Fruit fly (Drosophila melanogaster) whole organism, prepupa: Measurements from ENCODE around the gene CG11854.

Source experiments
- Blimp-1 ChIP-seq: fragments of 200-800 bp; sonication (Bioruptor generic); optimal IDR thresholded peaks from 3 replicates; lab custom pipeline; 2017; ENCODE audit warnings: missing biosample characterization, missing genetic modification characterization, mild to moderate bottlenecking, moderate library complexity, missing genetic modification reagents
- CG11902 ChIP-seq: fragments of 200-800 bp; sonication (Bioruptor generic); optimal IDR thresholded peaks from 3 replicates; lab custom pipeline; 2016; ENCODE audit warnings: missing biosample characterization, missing genetic modification characterization
- CG1621 ChIP-seq: fragments of 200-800 bp; sonication (Bioruptor generic); optimal IDR thresholded peaks from 3 replicates; lab custom pipeline; 2018; ENCODE audit warnings: missing biosample characterization, mild to moderate bottlenecking, missing genetic modification characterization
- CG3032 ChIP-seq: fragments of 200-800 bp; optimal IDR thresholded peaks from 2 replicates; lab custom pipeline; 2019; ENCODE audit warnings: missing biosample characterization, mild to moderate bottlenecking, missing genetic modification characterization, moderate library complexity
- CG31627 ChIP-seq: fragments of 200-800 bp; sonication (Bioruptor generic); optimal IDR thresholded peaks from 3 replicates; lab custom pipeline; 2016; ENCODE audit warnings: missing biosample characterization, missing genetic modification characterization
- CG34406 ChIP-seq: fragments of 200-800 bp; sonication (Bioruptor generic); optimal IDR thresholded peaks from 3 replicates; lab custom pipeline; 2016; ENCODE audit warnings: missing biosample characterization, missing genetic modification characterization
- CG3919 ChIP-seq: fragments of 200-800 bp; sonication (Bioruptor generic); optimal IDR thresholded peaks from 3 replicates; lab custom pipeline; 2016; ENCODE audit warnings: missing biosample characterization, missing genetic modification characterization
- CG6163 ChIP-seq: fragments of 200-800 bp; sonication (Bioruptor generic); IDR thresholded peaks from 3 replicates; pipeline ENCODE4 v1.3.6; 2022; ENCODE audit warnings: missing biosample characterization, missing genetic modification characterization
- CG6792 ChIP-seq: fragments of 200-800 bp; sonication (Bioruptor generic); optimal IDR thresholded peaks from 3 replicates; lab custom pipeline; 2016; ENCODE audit warnings: missing biosample characterization, missing genetic modification characterization
- CG6854 ChIP-seq: fragments of 200-800 bp; sonication (Bioruptor generic); optimal IDR thresholded peaks from 2 replicates; lab custom pipeline; 2017; ENCODE audit warnings: missing biosample characterization, mild to moderate bottlenecking, missing genetic modification characterization
- CG7368 ChIP-seq: fragments of 200-800 bp; sonication (Bioruptor generic); optimal IDR thresholded peaks from 3 replicates; lab custom pipeline; 2016; ENCODE audit warnings: missing biosample characterization, missing genetic modification characterization
- CG8119 ChIP-seq: fragments of 200-800 bp; sonication (Bioruptor generic); IDR thresholded peaks from 3 replicates; pipeline ENCODE4 v1.3.6; 2022; ENCODE audit warnings: missing biosample characterization, missing genetic modification characterization
- CG8632 ChIP-seq: fragments of 200-800 bp; sonication (Bioruptor generic); optimal IDR thresholded peaks from 3 replicates; lab custom pipeline; 2016; ENCODE audit warnings: missing biosample characterization, missing genetic modification characterization
- CG9139 ChIP-seq: fragments of 200-800 bp; sonication (Bioruptor generic); optimal IDR thresholded peaks from 3 replicates; lab custom pipeline; 2017; ENCODE audit warnings: missing biosample characterization, mild to moderate bottlenecking, missing genetic modification characterization
- Eip78C ChIP-seq: fragments of 200-800 bp; sonication (Bioruptor generic); peaks from one replicate; lab custom pipeline; 2016; ENCODE audit warnings: missing biosample characterization, missing genetic modification characterization
- Eip93F ChIP-seq: fragments of 200-800 bp; sonication (Bioruptor generic); optimal IDR thresholded peaks from 2 replicates; lab custom pipeline; 2016; ENCODE audit warnings: missing biosample characterization, mild to moderate bottlenecking, missing genetic modification characterization
- Hr38 ChIP-seq: sonication (Bioruptor generic); optimal IDR thresholded peaks from 2 replicates; lab custom pipeline; 2016; ENCODE audit warnings: missing biosample characterization, missing genetic modification characterization
- Hr39 ChIP-seq: fragments of 200-800 bp; sonication (Bioruptor generic); optimal IDR thresholded peaks from 2 replicates; lab custom pipeline; 2016; ENCODE audit warnings: missing biosample characterization, missing genetic modification characterization
- Hr4 ChIP-seq: fragments of 200-800 bp; sonication (Bioruptor generic); optimal IDR thresholded peaks from 3 replicates; lab custom pipeline; 2016; ENCODE audit warnings: missing biosample characterization, missing genetic modification characterization
- Lpt ChIP-seq: fragments of 200-800 bp; sonication (Bioruptor generic); optimal IDR thresholded peaks from 3 replicates; lab custom pipeline; 2016; ENCODE audit warnings: missing biosample characterization, missing genetic modification characterization
- Met ChIP-seq: fragments of 200-800 bp; sonication (Bioruptor generic); optimal IDR thresholded peaks from 3 replicates; lab custom pipeline; 2016; ENCODE audit warnings: missing biosample characterization, missing genetic modification characterization
- OdsH ChIP-seq: fragments of 200-800 bp; sonication (Bioruptor generic); optimal IDR thresholded peaks from 3 replicates; lab custom pipeline; 2016; ENCODE audit warnings: missing biosample characterization, missing genetic modification characterization
- Smox ChIP-seq: fragments of 200-800 bp; sonication (Bioruptor generic); optimal IDR thresholded peaks from 3 replicates; lab custom pipeline; 2016; ENCODE audit warnings: missing biosample characterization, missing genetic modification characterization
- Sox14 ChIP-seq: fragments of 200-800 bp; sonication (Bioruptor generic); optimal IDR thresholded peaks from 3 replicates; lab custom pipeline; 2016; ENCODE audit warnings: missing biosample characterization, missing genetic modification characterization
- Sox15 ChIP-seq: fragments of 200-800 bp; sonication (Bioruptor generic); optimal IDR thresholded peaks from 3 replicates; lab custom pipeline; 2016; ENCODE audit warnings: missing biosample characterization, missing genetic modification characterization
- achi ChIP-seq: fragments of 200-800 bp; sonication (Bioruptor generic); optimal IDR thresholded peaks from 3 replicates; lab custom pipeline; 2016; ENCODE audit warnings: missing biosample characterization, missing genetic modification characterization
- acj6 ChIP-seq: fragments of 200-800 bp; sonication (Bioruptor generic); optimal IDR thresholded peaks from 3 replicates; lab custom pipeline; 2016; ENCODE audit warnings: missing biosample characterization, missing genetic modification characterization
- dsx ChIP-seq: fragments of 200-800 bp; optimal IDR thresholded peaks from 3 replicates; lab custom pipeline; 2019; ENCODE audit warnings: missing biosample characterization, mild to moderate bottlenecking, missing genetic modification characterization, moderate library complexity; ENCODE audit not compliant: poor library complexity, severe bottlenecking
- eg ChIP-seq: fragments of 200-800 bp; sonication (Bioruptor generic); IDR thresholded peaks from 3 replicates; pipeline ENCODE4 v1.3.6; 2022; ENCODE audit warnings: missing biosample characterization, missing genetic modification characterization
- esn ChIP-seq: fragments of 200-800 bp; sonication (Bioruptor generic); optimal IDR thresholded peaks from 2 replicates; lab custom pipeline; 2016; ENCODE audit warnings: missing biosample characterization, mild to moderate bottlenecking, missing genetic modification characterization, moderate library complexity
- fd59A ChIP-seq: fragments of 200-800 bp; sonication (Bioruptor generic); optimal IDR thresholded peaks from 2 replicates; lab custom pipeline; 2017; ENCODE audit warnings: missing biosample characterization, mild to moderate bottlenecking, missing genetic modification characterization, missing genetic modification reagents
- fd85E ChIP-seq: fragments of 200-800 bp; sonication (Bioruptor generic); optimal IDR thresholded peaks from 3 replicates; lab custom pipeline; 2016; ENCODE audit warnings: missing biosample characterization, missing genetic modification characterization
- fkh ChIP-seq: fragments of 200-800 bp; sonication (Bioruptor generic); optimal IDR thresholded peaks from 3 replicates; lab custom pipeline; 2017; ENCODE audit warnings: missing biosample characterization, mild to moderate bottlenecking, missing genetic modification characterization, moderate library complexity
- net ChIP-seq: fragments of 200-800 bp; sonication (Bioruptor generic); optimal IDR thresholded peaks from 3 replicates; lab custom pipeline; 2016; ENCODE audit warnings: missing biosample characterization, missing genetic modification characterization
- pdm3 ChIP-seq: fragments of 200-800 bp; sonication (Bioruptor generic); optimal IDR thresholded peaks from 3 replicates; lab custom pipeline; 2016; ENCODE audit warnings: missing biosample characterization, missing genetic modification characterization
- spab ChIP-seq: fragments of 200-800 bp; sonication (Bioruptor generic); optimal IDR thresholded peaks from 2 replicates; lab custom pipeline; 2017; ENCODE audit warnings: missing biosample characterization, mild to moderate bottlenecking, missing genetic modification characterization, missing genetic modification reagents
- ss ChIP-seq, 2 experiments: fragments of 200-800 bp; sonication (Bioruptor generic); optimal IDR thresholded peaks; 2 replicates in 1 of 2; 3 replicates in 1 of 2; lab custom pipeline; 2017 to 2018; ENCODE audit warnings: mild to moderate bottlenecking in 2 of 2, missing biosample characterization in 2 of 2, missing genetic modification characterization in 2 of 2, moderate library complexity in 1 of 2
- svp ChIP-seq: fragments of 200-800 bp; sonication (Bioruptor generic); peaks from one replicate; lab custom pipeline; 2016; ENCODE audit warnings: missing biosample characterization, missing genetic modification characterization
- topi ChIP-seq: fragments of 200-800 bp; sonication (Bioruptor generic); optimal IDR thresholded peaks from 3 replicates; lab custom pipeline; 2016; ENCODE audit warnings: missing biosample characterization, missing genetic modification characterization
- vri ChIP-seq: fragments of 200-800 bp; sonication (Bioruptor generic); optimal IDR thresholded peaks from 3 replicates; lab custom pipeline; 2016; ENCODE audit warnings: missing biosample characterization, mild to moderate bottlenecking, missing genetic modification characterization

CG11854 gene

dm6 chr3R:25207405-25208003 is 34.3 kb upstream of the CG11854 start (continued):
- peak; percentile 89 for TF ChIP-seq net
- peak; percentile 83 for TF ChIP-seq CG8632 (GFP tag; lab: Kevin White, UChicago)
- peak; percentile 87 for TF ChIP-seq CG6163 (GFP tag; lab: Robert Waterston, UW)
- peak; percentile 84 for TF ChIP-seq spab (GFP tag; lab: Kevin White, UChicago)
- peak; percentile 64 for TF ChIP-seq CG7368 (GFP tag; lab: Kevin White, UChicago)
- TF ChIP-seq Eip93F (GFP tag; lab: Kevin White, UChicago): no peak
- TF ChIP-seq Hr38: no peak
- peak; percentile 84 for TF ChIP-seq Sox14 (GFP tag; lab: Kevin White, UChicago)
- TF ChIP-seq achi: peak; percentile 87
- peak; percentile 90 for TF ChIP-seq eg (GFP tag; lab: Robert Waterston, UW)
- TF ChIP-seq pdm3: peak; percentile 84
- peak; percentile 76 for TF ChIP-seq Smox (GFP tag; lab: Kevin White, UChicago)
- TF ChIP-seq CG34406: peak; percentile 85
- TF ChIP-seq CG3919 (GFP tag; lab: Kevin White, UChicago): peak; percentile 89
- peak; percentile 84 for TF ChIP-seq CG3032 (tag; lab: Kevin White, UChicago)

DNA sequence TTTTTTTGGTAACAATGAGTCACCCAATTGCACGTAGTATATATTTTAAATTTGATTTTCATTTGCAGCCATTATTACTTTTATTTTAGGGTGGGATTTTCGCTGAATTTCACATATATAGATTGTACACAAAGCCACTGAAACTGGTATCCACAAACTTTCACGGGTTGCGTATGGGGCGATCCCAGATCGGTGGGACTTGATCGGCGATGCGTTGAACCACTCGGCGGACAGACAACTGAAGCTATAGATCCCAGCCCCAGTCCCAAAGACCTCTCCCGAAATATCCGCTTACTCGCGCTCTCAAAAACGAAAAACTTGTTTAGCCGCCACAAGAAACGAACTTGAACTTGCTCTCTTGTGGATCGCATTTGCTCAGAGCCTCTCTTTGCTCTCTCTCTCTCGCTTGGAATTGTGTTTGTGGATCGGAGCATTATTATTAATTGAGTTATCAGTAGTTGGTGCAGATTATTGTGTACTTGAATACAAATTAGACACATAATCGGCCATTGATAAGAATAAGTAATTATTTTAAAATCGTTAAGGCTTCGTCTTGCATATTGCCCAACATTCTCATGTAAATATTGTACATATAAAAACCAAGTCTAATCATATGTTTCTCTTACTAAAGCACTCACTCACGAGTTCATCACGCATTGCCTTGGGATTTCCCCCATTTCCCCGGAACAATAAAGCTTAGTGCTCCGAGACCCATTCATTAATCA is 33.6 kb upstream of the CG11854 start, which contains the start of gene Cad96Ca:
TSS of gene Cad96Ca (minus strand) at position 242 of the 725 bp plus-strand sequence.
- TF ChIP-seq CG1621 (tag; lab: Kevin White, UChicago) (peak; percentile 35), CG6854 (peak; percentile 41), CG3032 (tag; lab: Kevin White, UChicago) (no peak), ss (GFP tag; optimal IDR thresholded peaks at IDR 0.05; lab: Kevin White, UChicago) (peak; percentile 9 to 44), CG6163 (GFP tag; lab: Robert Waterston, UW) (0 out of 3 replicates have a peak, but pooled peaks have one; percentile 15), Hr38 (no peak), eg (GFP tag; lab: Robert Waterston, UW) (peak; percentile 39; the same call in 1 of the 3 replicates), CG9139 (GFP tag; lab: Kevin White, UChicago) (peak; percentile 1), dsx (GFP tag; lab: Kevin White, UChicago) (peak; percentile 23), CG34406 (no peak)

dm6 chr3R:25208767-25209075 is 33.1 kb upstream of the CG11854 start:
- TF ChIP-seq Met (GFP tag; lab: Kevin White, UChicago): no peak
- peak; percentile 40 for TF ChIP-seq Eip78C (GFP tag; lab: Kevin White, UChicago)

DNA sequence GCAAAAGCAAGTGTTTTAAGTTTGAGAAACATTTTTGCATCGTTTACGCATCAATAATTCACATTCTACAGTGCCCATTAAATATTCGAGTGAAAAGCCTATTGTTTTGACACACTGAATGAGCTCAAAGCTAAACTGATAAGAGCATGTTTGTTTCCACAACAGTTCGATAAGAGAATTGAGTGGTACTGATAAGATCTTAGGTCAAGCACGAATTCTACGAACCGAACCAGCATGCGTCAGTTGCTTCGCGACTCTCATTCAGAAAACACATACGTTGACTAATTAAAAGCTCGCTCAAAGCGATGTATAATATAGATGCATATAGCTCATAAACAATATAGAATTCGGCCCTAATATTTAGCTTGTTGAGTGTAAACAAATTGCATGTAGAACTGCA is 32.6 kb upstream of the CG11854 start:
- peak; percentile 88 for TF ChIP-seq svp (GFP tag; lab: Kevin White, UChicago)
- no peak for TF ChIP-seq CG3032 (tag; lab: Kevin White, UChicago)

DNA sequence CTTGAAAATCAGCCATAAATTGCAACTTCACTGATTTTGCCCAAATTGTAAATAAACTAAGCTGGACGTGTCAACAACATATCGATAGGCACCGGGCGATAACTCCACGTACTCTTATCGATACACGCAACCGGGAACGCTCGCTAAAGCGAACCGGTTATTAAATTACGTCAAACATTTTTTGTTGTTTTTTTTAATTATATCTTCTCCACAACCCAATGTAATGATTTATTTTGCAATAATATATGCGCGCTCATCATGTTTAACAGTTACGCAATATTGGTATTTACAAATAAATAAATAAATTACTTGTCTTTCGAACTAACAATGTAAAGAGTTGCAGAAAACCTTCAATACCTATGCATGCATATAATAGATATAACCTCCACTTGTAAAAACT is 26.7 kb upstream of the CG11854 start, which contains the start of gene Saysd1:
TSS of gene Saysd1 (minus strand) at position 66 of the 400 bp plus-strand sequence.
- TF ChIP-seq CG6792 (GFP tag; lab: Kevin White, UChicago): no peak
- TF ChIP-seq CG11902 (GFP tag; lab: Kevin White, UChicago): no peak
- TF ChIP-seq fkh (GFP tag; lab: Kevin White, UChicago): peak; percentile 97
- no peak for TF ChIP-seq Hr4 (GFP tag; lab: Kevin White, UChicago)
- no peak for TF ChIP-seq Hr39
- TF ChIP-seq fd85E (GFP tag; lab: Kevin White, UChicago): no peak
- TF ChIP-seq topi (GFP tag; lab: Kevin White, UChicago): no peak
- no peak for TF ChIP-seq fd59A (GFP tag; lab: Kevin White, UChicago)
- TF ChIP-seq vri (GFP tag; lab: Kevin White, UChicago): peak; percentile 60
- no peak for TF ChIP-seq CG6163 (GFP tag; lab: Robert Waterston, UW)
- no peak for TF ChIP-seq acj6 (GFP tag; lab: Kevin White, UChicago)
- TF ChIP-seq Eip78C (GFP tag; lab: Kevin White, UChicago): no peak
- no peak for TF ChIP-seq Eip93F (GFP tag; lab: Kevin White, UChicago)
- TF ChIP-seq achi: peak; percentile 50
- no peak for TF ChIP-seq OdsH (GFP tag; lab: Kevin White, UChicago)
- TF ChIP-seq pdm3: no peak
- peak; percentile 33 for TF ChIP-seq dsx (GFP tag; lab: Kevin White, UChicago)
- no peak for TF ChIP-seq Blimp-1
- no peak for TF ChIP-seq CG6854
- TF ChIP-seq CG3919 (GFP tag; lab: Kevin White, UChicago): peak; percentile 53
- no peak for TF ChIP-seq Sox14 (GFP tag; lab: Kevin White, UChicago)
- TF ChIP-seq Hr38: no peak
- no peak for TF ChIP-seq CG31627 (GFP tag; lab: Kevin White, UChicago)
- TF ChIP-seq CG3032 (tag; lab: Kevin White, UChicago): no peak
- TF ChIP-seq CG8119 (GFP tag; lab: Robert Waterston, UW): no peak
- no peak for TF ChIP-seq Lpt
- no peak for TF ChIP-seq CG9139 (GFP tag; lab: Kevin White, UChicago)
- no peak for TF ChIP-seq Smox (GFP tag; lab: Kevin White, UChicago)
- TF ChIP-seq Sox15 (GFP tag; lab: Kevin White, UChicago): no peak
- peak; percentile 28 for TF ChIP-seq esn (GFP tag; lab: Kevin White, UChicago)
